Fruit fly (Drosophila melanogaster) whole organism, wandering third instar larva: ENCODE measurements around the gene CG17549.

Experiments used
- Abd-B ChIP-seq: fragments of >200 bp; optimal IDR thresholded peaks from 2 replicates; lab custom pipeline; 2017; ENCODE audit warnings: missing biosample characterization, missing genetic modification characterization
- CG32264 ChIP-seq: fragments of 200-800 bp; sonication (Bioruptor generic); optimal IDR thresholded peaks from 2 replicates; lab custom pipeline; 2016; ENCODE audit warnings: missing biosample characterization, missing genetic modification characterization
- CG9705 ChIP-seq: fragments of 200-800 bp; sonication (Bioruptor generic); optimal IDR thresholded peaks from 2 replicates; lab custom pipeline; 2018; ENCODE audit warnings: missing biosample characterization, mild to moderate bottlenecking, missing genetic modification characterization
- CrebA ChIP-seq: fragments of 200-800 bp; sonication (Bioruptor generic); optimal IDR thresholded peaks from 2 replicates; lab custom pipeline; 2016; ENCODE audit warnings: missing biosample characterization, mild to moderate bottlenecking, missing genetic modification characterization, borderline replicate concordance
- Dfd ChIP-seq: fragments of >200 bp; optimal IDR thresholded peaks from 2 replicates; lab custom pipeline; 2017; ENCODE audit warnings: missing biosample characterization, missing genetic modification characterization
- Dif ChIP-seq: fragments of 200-275, 200-300 bp; sonication (Bioruptor generic); optimal IDR thresholded peaks from 2 replicates; lab custom pipeline; 2018; ENCODE audit warnings: missing biosample characterization, missing genetic modification characterization; ENCODE audit not compliant: partially characterized antibody
- GATAd ChIP-seq: sonication (Bioruptor generic); optimal IDR thresholded peaks from 2 replicates; lab custom pipeline; 2016; ENCODE audit warnings: missing biosample characterization, missing genetic modification characterization
- HLH106 ChIP-seq: fragments of 200-800 bp; optimal IDR thresholded peaks from 3 replicates; lab custom pipeline; 2019; ENCODE audit warnings: missing biosample characterization, mild to moderate bottlenecking, missing genetic modification characterization, moderate library complexity
- Hnf4 ChIP-seq: fragments of 200-800 bp; sonication (Bioruptor generic); optimal IDR thresholded peaks from 2 replicates; lab custom pipeline; 2016; ENCODE audit warnings: missing biosample characterization, mild to moderate bottlenecking, missing genetic modification characterization
- Hr78 ChIP-seq: fragments of >200 bp; optimal IDR thresholded peaks from 2 replicates; lab custom pipeline; 2017; ENCODE audit warnings: missing biosample characterization, missing genetic modification characterization
- Hr83 ChIP-seq: fragments of 200-300 bp; sonication (Bioruptor generic); optimal IDR thresholded peaks from 2 replicates; lab custom pipeline; 2016; ENCODE audit warnings: missing biosample characterization, mild to moderate bottlenecking, missing genetic modification characterization, moderate library complexity; ENCODE audit not compliant: poor library complexity, severe bottlenecking
- Jra ChIP-seq: sonication (Bioruptor generic); optimal IDR thresholded peaks from 2 replicates; lab custom pipeline; 2016; ENCODE audit warnings: missing biosample characterization, missing genetic modification characterization
- Mio ChIP-seq: sonication (Bioruptor generic); optimal IDR thresholded peaks from 2 replicates; lab custom pipeline; 2016; ENCODE audit warnings: missing biosample characterization, missing genetic modification characterization
- Myc ChIP-seq: fragments of >200 bp; optimal IDR thresholded peaks from 2 replicates; lab custom pipeline; 2017
- N ChIP-seq: fragments of >200 bp; optimal IDR thresholded peaks from 2 replicates; lab custom pipeline; 2018; ENCODE audit warnings: missing biosample characterization, missing external identifiers, missing genetic modification characterization
- OdsH ChIP-seq: fragments of 200-800 bp; sonication (Bioruptor generic); optimal IDR thresholded peaks from 2 replicates; lab custom pipeline; 2016; ENCODE audit warnings: missing biosample characterization, mild to moderate bottlenecking, missing genetic modification characterization
- Rel ChIP-seq, 2 experiments: fragments of 200-800 bp; sonication (Bioruptor generic) in 1 of 2; optimal IDR thresholded peaks; 2 replicates in 1 of 2; 3 replicates in 1 of 2; lab custom pipeline; 2016 to 2019; ENCODE audit warnings: mild to moderate bottlenecking in 2 of 2, missing biosample characterization in 2 of 2, missing genetic modification characterization in 2 of 2, moderate library complexity in 1 of 2
- Sp1 ChIP-seq: fragments of 200-800 bp; sonication (Bioruptor generic); optimal IDR thresholded peaks from 3 replicates; lab custom pipeline; 2019; ENCODE audit warnings: missing biosample characterization, mild to moderate bottlenecking, missing genetic modification characterization, moderate library complexity
- Vsx2 ChIP-seq: fragments of 200-300, 225-300 bp; sonication (Bioruptor generic); optimal IDR thresholded peaks from 2 replicates; lab custom pipeline; 2018; ENCODE audit warnings: missing biosample characterization, missing genetic modification characterization; ENCODE audit not compliant: partially characterized antibody
- br ChIP-seq: fragments of 200-800 bp; sonication (Bioruptor generic); optimal IDR thresholded peaks from 2 replicates; lab custom pipeline; 2016; ENCODE audit warnings: missing biosample characterization, missing genetic modification characterization
- brk ChIP-seq: fragments of 200-800 bp; sonication (Bioruptor generic); optimal IDR thresholded peaks from 2 replicates; lab custom pipeline; 2016; ENCODE audit warnings: missing biosample characterization, mild to moderate bottlenecking, missing genetic modification characterization
- dl ChIP-seq, 2 experiments: fragments of 175-275, 200-275 bp in 1 of 2; fragments of 200-275 bp in 1 of 2; sonication (Bioruptor generic); optimal IDR thresholded peaks; lab custom pipeline; 2018; ENCODE audit warnings: mild to moderate bottlenecking in 2 of 2, missing biosample characterization in 2 of 2, missing genetic modification characterization in 2 of 2, moderate library complexity in 2 of 2; ENCODE audit not compliant: partially characterized antibody in 2 of 2, insufficient read depth in 1 of 2
- dmrt93B ChIP-seq: fragments of 200-800 bp; sonication (Bioruptor generic); optimal IDR thresholded peaks from 2 replicates; lab custom pipeline; 2018; ENCODE audit warnings: missing biosample characterization, mild to moderate bottlenecking, missing genetic modification characterization
- dsf ChIP-seq: sonication (Bioruptor generic); optimal IDR thresholded peaks from 2 replicates; lab custom pipeline; 2016; ENCODE audit warnings: missing biosample characterization, missing genetic modification characterization, borderline replicate concordance
- ey ChIP-seq: fragments of 200-800 bp; sonication (Bioruptor generic); optimal IDR thresholded peaks from 2 replicates; lab custom pipeline; 2016; ENCODE audit warnings: missing biosample characterization, missing genetic modification characterization
- foxo ChIP-seq, 2 experiments: fragments of 200-800 bp; sonication (Bioruptor generic); optimal IDR thresholded peaks; 2 replicates in 1 of 2; 3 replicates in 1 of 2; lab custom pipeline; 2016 to 2017; ENCODE audit warnings: missing biosample characterization in 2 of 2, missing genetic modification characterization in 2 of 2
- fru ChIP-seq: fragments of 200-800 bp; sonication (Bioruptor generic); optimal IDR thresholded peaks from 3 replicates; lab custom pipeline; 2016; ENCODE audit warnings: missing biosample characterization, mild to moderate bottlenecking, missing genetic modification characterization
- h ChIP-seq: fragments of 200-800 bp; sonication (Bioruptor generic); optimal IDR thresholded peaks from 3 replicates; lab custom pipeline; 2016; ENCODE audit warnings: missing biosample characterization, mild to moderate bottlenecking, missing genetic modification characterization
- jim ChIP-seq: fragments of 175-275, 200-325 bp; sonication (Bioruptor generic); optimal IDR thresholded peaks from 2 replicates; lab custom pipeline; 2016; ENCODE audit warnings: missing biosample characterization, mild to moderate bottlenecking, missing genetic modification characterization
- lola ChIP-seq: fragments of >200 bp; optimal IDR thresholded peaks from 2 replicates; lab custom pipeline; 2017; ENCODE audit warnings: missing biosample characterization, missing genetic modification characterization
- pan ChIP-seq: fragments of >200 bp; optimal IDR thresholded peaks from 2 replicates; lab custom pipeline; 2017
- psq ChIP-seq: fragments of 200-800 bp; sonication (Bioruptor generic); optimal IDR thresholded peaks from 3 replicates; lab custom pipeline; 2017; ENCODE audit warnings: missing biosample characterization, mild to moderate bottlenecking, missing genetic modification characterization, moderate library complexity
- rgr ChIP-seq: fragments of 200-800 bp; sonication (Bioruptor generic); optimal IDR thresholded peaks from 3 replicates; lab custom pipeline; 2016; ENCODE audit warnings: missing biosample characterization, mild to moderate bottlenecking, missing genetic modification characterization
- sage ChIP-seq: fragments of 200-800 bp; sonication (Bioruptor generic); optimal IDR thresholded peaks from 2 replicates; lab custom pipeline; 2016; ENCODE audit warnings: missing biosample characterization, mild to moderate bottlenecking, missing genetic modification characterization
- sv ChIP-seq: fragments of 200-800 bp; sonication (Bioruptor generic); optimal IDR thresholded peaks from 3 replicates; lab custom pipeline; 2016; ENCODE audit warnings: missing biosample characterization, missing genetic modification characterization
- tai ChIP-seq: sonication (Bioruptor generic); optimal IDR thresholded peaks from 2 replicates; lab custom pipeline; 2016; ENCODE audit warnings: missing biosample characterization, missing genetic modification characterization
- usp ChIP-seq: fragments of >200 bp; optimal IDR thresholded peaks from 2 replicates; lab custom pipeline; 2017; ENCODE audit warnings: missing biosample characterization, missing genetic modification characterization
- woc ChIP-seq: sonication (Bioruptor generic); optimal IDR thresholded peaks from 2 replicates; lab custom pipeline; 2016; ENCODE audit warnings: missing biosample characterization, mild to moderate bottlenecking, missing genetic modification characterization

Gene CG17549

dm6 chr2L:19358017-19358471 lies 31.8 kb downstream of the CG17549 start:
- TF ChIP-seq Hr83 (GFP tag; lab: Kevin White, UChicago) (no peak), Dfd (GFP tag; lab: Kevin White, UChicago) (no peak), br (GFP tag; lab: Kevin White, UChicago) (peak; percentile 71), jim (GFP tag; lab: Kevin White, UChicago) (no peak), foxo (GFP tag; optimal IDR thresholded peaks at IDR 0.05; lab: Kevin White, UChicago) (peak in 1 of 2 experiments; percentile 69), Abd-B (GFP tag; lab: Kevin White, UChicago) (no peak), dmrt93B (GFP tag; lab: Kevin White, UChicago) (peak; percentile 23), dsf (GFP tag; lab: Kevin White, UChicago) (no peak), dl (GFP tag; optimal IDR thresholded peaks at IDR 0.05; lab: Kevin White, UChicago; ENCODE audit: insufficient read depth in 1 of 2, partially characterized antibody in 2 of 2) (no peak), CrebA (GFP tag; lab: Kevin White, UChicago) (no peak), woc (GFP tag; lab: Kevin White, UChicago) (peak; percentile 36), HLH106 (tag; lab: Kevin White, UChicago) (peak; percentile 49), Vsx2 (GFP tag; lab: Kevin White, UChicago) (no peak), CG32264 (GFP tag; lab: Kevin White, UChicago) (no peak), Myc (lab: Kevin White, UChicago) (no peak), brk (GFP tag; lab: Kevin White, UChicago) (peak; percentile 43), N (GFP tag; lab: Kevin White, UChicago) (no peak), lola (GFP tag; lab: Kevin White, UChicago) (no peak), fru (GFP tag; lab: Kevin White, UChicago) (peak; percentile 68), OdsH (peak; percentile 65), Mio (GFP tag; lab: Kevin White, UChicago) (no peak), Hnf4 (GFP tag; lab: Kevin White, UChicago) (peak; percentile 61), h (peak; percentile 71), Sp1 (peak; percentile 41), usp (GFP tag; lab: Kevin White, UChicago) (no peak), Rel (GFP tag; optimal IDR thresholded peaks at IDR 0.05; lab: Kevin White, UChicago) (no peak), Rel (tag; optimal IDR thresholded peaks at IDR 0.05; lab: Kevin White, UChicago) (no peak), sage (peak; percentile 40), Jra (GFP tag; lab: Kevin White, UChicago) (no peak), Hr78 (GFP tag; lab: Kevin White, UChicago) (no peak), Dif (no peak), ey (peak; percentile 67), tai (peak; percentile 20), GATAd (GFP tag; lab: Kevin White, UChicago) (no peak), pan (lab: Kevin White, UChicago) (no peak), CG9705 (GFP tag; lab: Kevin White, UChicago) (no peak), sv (GFP tag; lab: Kevin White, UChicago) (peak; percentile 17), psq (GFP tag; lab: Kevin White, UChicago) (peak; percentile 51), rgr (GFP tag; lab: Kevin White, UChicago) (peak; percentile 65)

dm6 chr2L:19342767-19343166 lies 47.1 kb downstream of the CG17549 start:
- peak; percentile 23 for TF ChIP-seq h
- TF ChIP-seq pan (lab: Kevin White, UChicago): no peak
- TF ChIP-seq fru (GFP tag; lab: Kevin White, UChicago): peak; percentile 32
- no peak for TF ChIP-seq sv (GFP tag; lab: Kevin White, UChicago)
- peak; percentile 14 for TF ChIP-seq br (GFP tag; lab: Kevin White, UChicago)
- TF ChIP-seq rgr (GFP tag; lab: Kevin White, UChicago): peak; percentile 13
- TF ChIP-seq ey: peak; percentile 31
- peak; percentile 4 for TF ChIP-seq Sp1
- TF ChIP-seq lola (GFP tag; lab: Kevin White, UChicago): no peak
- TF ChIP-seq tai: no peak
- TF ChIP-seq Myc (lab: Kevin White, UChicago): no peak
- TF ChIP-seq GATAd (GFP tag; lab: Kevin White, UChicago): no peak
- TF ChIP-seq Hr83 (GFP tag; lab: Kevin White, UChicago): no peak
- no peak for TF ChIP-seq CG9705 (GFP tag; lab: Kevin White, UChicago)
- TF ChIP-seq CrebA (GFP tag; lab: Kevin White, UChicago): no peak
- TF ChIP-seq dmrt93B (GFP tag; lab: Kevin White, UChicago): no peak
- no peak for TF ChIP-seq Mio (GFP tag; lab: Kevin White, UChicago)
- TF ChIP-seq sage: no peak
- peak; percentile 12 for TF ChIP-seq HLH106 (tag; lab: Kevin White, UChicago)
- no peak for TF ChIP-seq Hnf4 (GFP tag; lab: Kevin White, UChicago)
- no peak for TF ChIP-seq dl (GFP tag; optimal IDR thresholded peaks at IDR 0.05; lab: Kevin White, UChicago; ENCODE audit: insufficient read depth in 1 of 2, partially characterized antibody in 2 of 2)
- no peak for TF ChIP-seq Dif
- TF ChIP-seq dsf (GFP tag; lab: Kevin White, UChicago): no peak
- TF ChIP-seq woc (GFP tag; lab: Kevin White, UChicago): peak; percentile 15
- TF ChIP-seq Vsx2 (GFP tag; lab: Kevin White, UChicago): no peak
- no peak for TF ChIP-seq Hr78 (GFP tag; lab: Kevin White, UChicago)
- peak in 1 of 2 experiments; percentile 26 for TF ChIP-seq foxo (GFP tag; optimal IDR thresholded peaks at IDR 0.05; lab: Kevin White, UChicago)
- no peak for TF ChIP-seq jim (GFP tag; lab: Kevin White, UChicago)
- no peak for TF ChIP-seq Abd-B (GFP tag; lab: Kevin White, UChicago)
- TF ChIP-seq Rel (GFP tag; optimal IDR thresholded peaks at IDR 0.05; lab: Kevin White, UChicago): no peak
- no peak for TF ChIP-seq Rel (tag; optimal IDR thresholded peaks at IDR 0.05; lab: Kevin White, UChicago)
